Fruit fly (Drosophila melanogaster): ENCODE results near the gene E5.
A peak's percentile ranks its signal among the peaks of the same experiment; 100 is the strongest.

Gene E5

dm6 chr3R:13884929-13885328, 10.2 kb upstream of the E5 start (continued):
- peak; percentile 47 for TF ChIP-seq phol (tag; optimal IDR thresholded peaks at IDR 0.05)
- peak; percentile 29 for TF ChIP-seq CG2678 (tag; optimal IDR thresholded peaks at IDR 0.05)
- 0 out of 2 replicates have a peak, but pooled peaks have one; percentile 10 for TF ChIP-seq CG32767 (GFP tag; IDR thresholded peaks at IDR 0.05)
- TF ChIP-seq ci (GFP tag; IDR thresholded peaks at IDR 0.05) = peak; percentile 62; the same call in 2 of the 3 replicates
- 0 out of 3 replicates have a peak, but pooled peaks have one; percentile 27 for TF ChIP-seq ken (GFP tag; IDR thresholded peaks at IDR 0.05)
- TF ChIP-seq z (GFP tag; IDR thresholded peaks at IDR 0.05) = no peak
- peak; percentile 17 for TF ChIP-seq grau (tag; optimal IDR thresholded peaks at IDR 0.05)
- TF ChIP-seq eve (GFP tag; optimal IDR thresholded peaks at IDR 0.05) = peak in 1 of 2 experiments; percentile 31
- TF ChIP-seq CG3407 (GFP tag; optimal IDR thresholded peaks at IDR 0.05) = peak; percentile 17
- peak; percentile 28 for TF ChIP-seq CG30403 (GFP tag; optimal IDR thresholded peaks at IDR 0.05)
- no peak for TF ChIP-seq stc (GFP tag; IDR thresholded peaks at IDR 0.05)
- no peak for TF ChIP-seq D (optimal IDR thresholded peaks at IDR 0.05)
- peak; percentile 49 for TF ChIP-seq D (GFP tag; optimal IDR thresholded peaks at IDR 0.05)
- TF ChIP-seq unc-4 (GFP tag; IDR thresholded peaks at IDR 0.05; ENCODE audit: partially characterized antibody) = no peak
- peak; percentile 68; the same call in 1 of the 2 replicates for TF ChIP-seq ara (GFP tag; IDR thresholded peaks at IDR 0.05)
- TF ChIP-seq CG11723 (GFP tag; optimal IDR thresholded peaks at IDR 0.05) = no peak
- no peak for TF ChIP-seq bowl (GFP tag; IDR thresholded peaks at IDR 0.05)
- no peak for TF ChIP-seq CG1832 (GFP tag; optimal IDR thresholded peaks at IDR 0.05)
- no peak for TF ChIP-seq CG18599 (GFP tag; optimal IDR thresholded peaks at IDR 0.05)
- TF ChIP-seq repo (GFP tag; optimal IDR thresholded peaks at IDR 0.05) = no peak
- TF ChIP-seq row (GFP tag; IDR thresholded peaks at IDR 0.05) = peak; percentile 46
- no peak for TF ChIP-seq CG33557 (GFP tag; optimal IDR thresholded peaks at IDR 0.05)
- peak; percentile 3 for TF ChIP-seq pum (GFP tag; optimal IDR thresholded peaks at IDR 0.05)
- TF ChIP-seq D19A (tag; optimal IDR thresholded peaks at IDR 0.05) = peak; percentile 33
- no peak for TF ChIP-seq fd64A (GFP tag; optimal IDR thresholded peaks at IDR 0.05)
- TF ChIP-seq CG6689 (GFP tag; IDR thresholded peaks at IDR 0.05) = 0 out of 2 replicates have a peak, but pooled peaks have one; percentile 39
- no peak for TF ChIP-seq Dad (GFP tag; optimal IDR thresholded peaks at IDR 0.05)
- no peak for TF ChIP-seq HmgD (GFP tag; optimal IDR thresholded peaks at IDR 0.05)

dm6 chr3R:13883388-13883787, 8.7 kb upstream of the E5 start:
- TF ChIP-seq jing (GFP tag; optimal IDR thresholded peaks at IDR 0.05) = no peak
- peak; percentile 36 for TF ChIP-seq sens (GFP tag)
- TF ChIP-seq bab2 (GFP tag; optimal IDR thresholded peaks at IDR 0.05) = no peak
- TF ChIP-seq CG43689 (GFP tag; IDR thresholded peaks at IDR 0.05) = 0 out of 2 replicates have a peak, but pooled peaks have one; percentile 4
- peak; percentile 8 for TF ChIP-seq Ets65A (GFP tag)

- no peak for TF ChIP-seq sisA (GFP tag; IDR thresholded peaks at IDR 0.05)
- peak; percentile 29 for TF ChIP-seq CG2712 (tag; optimal IDR thresholded peaks at IDR 0.05)
- TF ChIP-seq CG32772 (GFP tag; IDR thresholded peaks at IDR 0.05) = no peak
- TF ChIP-seq CG8089 (GFP tag; optimal IDR thresholded peaks at IDR 0.05) = no peak
- TF ChIP-seq CG14710 (tag; optimal IDR thresholded peaks at IDR 0.05) = peak; percentile 24
- TF ChIP-seq Oli (tag; optimal IDR thresholded peaks at IDR 0.05) = no peak
- peak; percentile 64 for TF ChIP-seq dmrt11E (tag; optimal IDR thresholded peaks at IDR 0.05)
- TF ChIP-seq CG7786 (GFP tag; optimal IDR thresholded peaks at IDR 0.05) = no peak
- no peak for TF ChIP-seq mld (GFP tag; IDR thresholded peaks at IDR 0.05; ENCODE audit: partially characterized antibody)
- TF ChIP-seq chif (GFP tag; optimal IDR thresholded peaks at IDR 0.05) = peak in 1 of 2 experiments; percentile 38
- TF ChIP-seq Hr78 (GFP tag; optimal IDR thresholded peaks at IDR 0.05) = no peak
- no peak for TF ChIP-seq Rx (GFP tag; IDR thresholded peaks at IDR 0.05)
- TF ChIP-seq nmo (GFP tag; optimal IDR thresholded peaks at IDR 0.05) = peak; percentile 10
- TF ChIP-seq CoRest (tag; optimal IDR thresholded peaks at IDR 0.05) = no peak
- no peak for TF ChIP-seq CG30403 (GFP tag; optimal IDR thresholded peaks at IDR 0.05)
- no peak for TF ChIP-seq B-H1 (GFP tag; IDR thresholded peaks at IDR 0.05)
- peak; percentile 36 for TF ChIP-seq gem (tag; optimal IDR thresholded peaks at IDR 0.05)
- TF ChIP-seq CHES-1-like (GFP tag; optimal IDR thresholded peaks at IDR 0.05) = no peak
- TF ChIP-seq CG18262 (tag; optimal IDR thresholded peaks at IDR 0.05) = peak; percentile 26
- no peak for TF ChIP-seq CTCF (GFP tag; optimal IDR thresholded peaks at IDR 0.05)
These were observed 6.2 kb upstream of the E5 start for dm6 chr3R:13880872-13881271.

Measured in whole organism, embryonic.